Fruit fly (Drosophila melanogaster): ENCODE measurements around the gene myd.
A peak's percentile ranks its signal among the peaks of the same experiment; 100 is the strongest.

myd gene

dm6 chr3R:19226137-19226873 is 45.8 kb downstream of the myd start, which contains the start of gene vib (continued):
- TF ChIP-seq zfh1 (GFP tag; IDR thresholded peaks at IDR 0.05) (peak; percentile 66; the same call in 2 of the 3 replicates), CrebB (tag; optimal IDR thresholded peaks at IDR 0.05) (peak; percentile 44), CoRest (tag; optimal IDR thresholded peaks at IDR 0.05) (peak; percentile 69), CG1603 (tag; optimal IDR thresholded peaks at IDR 0.05) (peak; percentile 60), CG10565 (GFP tag; optimal IDR thresholded peaks at IDR 0.05) (no peak), Kr (GFP tag; optimal IDR thresholded peaks at IDR 0.05) (no peak), CG1529 (GFP tag; optimal IDR thresholded peaks at IDR 0.05) (no peak), CG10366 (GFP tag; IDR thresholded peaks at IDR 0.05) (peak; percentile 55), ab (GFP tag; optimal IDR thresholded peaks at IDR 0.05) (no peak), wek (GFP tag; optimal IDR thresholded peaks at IDR 0.05) (peak; percentile 65), dmrt11E (tag; optimal IDR thresholded peaks at IDR 0.05) (peak; percentile 29), CG6254 (GFP tag; optimal IDR thresholded peaks at IDR 0.05) (peak; percentile 11), Hmr (GFP tag; optimal IDR thresholded peaks at IDR 0.05) (peak; percentile 72), al (GFP tag; IDR thresholded peaks at IDR 0.05) (peak; percentile 28; the same call in 1 of the 2 replicates), CG31388 (GFP tag; optimal IDR thresholded peaks at IDR 0.05) (no peak), CG17802 (tag; optimal IDR thresholded peaks at IDR 0.05) (peak; percentile 6), luna (GFP tag; optimal IDR thresholded peaks at IDR 0.05) (no peak), CG33557 (GFP tag; optimal IDR thresholded peaks at IDR 0.05) (no peak), CG12071 (GFP tag; optimal IDR thresholded peaks at IDR 0.05) (no peak), gcm (GFP tag; optimal IDR thresholded peaks at IDR 0.05) (peak; percentile 52), mld (GFP tag; IDR thresholded peaks at IDR 0.05; ENCODE audit: partially characterized antibody) (peak; percentile 81), bab2 (GFP tag; optimal IDR thresholded peaks at IDR 0.05) (no peak), insv (GFP tag; optimal IDR thresholded peaks at IDR 0.05) (peak in 1 of 2 experiments; percentile 43), CG34422 (GFP tag; IDR thresholded peaks at IDR 0.05) (peak; percentile 64; the same call in 2 of the 3 replicates), BtbVII (GFP tag; optimal IDR thresholded peaks at IDR 0.05) (peak; percentile 49), da (GFP tag; optimal IDR thresholded peaks at IDR 0.05) (no peak), vnd (GFP tag; IDR thresholded peaks at IDR 0.05; ENCODE audit: partially characterized antibody) (peak; percentile 90), lola (GFP tag; optimal IDR thresholded peaks at IDR 0.05) (peak in 1 of 3 experiments; percentile 8), tin (GFP tag; optimal IDR thresholded peaks at IDR 0.05) (peak; percentile 45), B-H1 (GFP tag; IDR thresholded peaks at IDR 0.05) (no peak), scrt (GFP tag; optimal IDR thresholded peaks at IDR 0.05) (no peak), Trl (optimal IDR thresholded peaks at IDR 0.05) (no peak), Trl (GFP tag; optimal IDR thresholded peaks at IDR 0.05) (no peak), Dbx (GFP tag; IDR thresholded peaks at IDR 0.05) (peak; percentile 65; the same call in 2 of the 3 replicates), CG7987 (GFP tag; optimal IDR thresholded peaks at IDR 0.05) (peak; percentile 60), Dp (GFP tag; optimal IDR thresholded peaks at IDR 0.05) (peak; percentile 67), pum (GFP tag; optimal IDR thresholded peaks at IDR 0.05) (no peak), p53 (GFP tag; optimal IDR thresholded peaks at IDR 0.05) (no peak), prd (optimal IDR thresholded peaks at IDR 0.05) (no peak), prd (GFP tag; IDR thresholded peaks at IDR 0.05) (no peak; the same call in 2 of the 3 replicates), Deaf1 (tag; optimal IDR thresholded peaks at IDR 0.05) (peak; percentile 50), CG16779 (GFP tag; IDR thresholded peaks at IDR 0.05) (no peak), CG6791 (GFP tag; IDR thresholded peaks at IDR 0.05; ENCODE audit: partially characterized antibody) (peak; percentile 98), zfh2 (GFP tag; optimal IDR thresholded peaks at IDR 0.05) (peak; percentile 30), fru (optimal IDR thresholded peaks at IDR 0.05) (no peak), Tbp (GFP tag; optimal IDR thresholded peaks at IDR 0.05) (no peak), H2.0 (GFP tag; IDR thresholded peaks at IDR 0.05) (peak; percentile 38; the same call in 1 of the 2 replicates), cg (GFP tag; optimal IDR thresholded peaks at IDR 0.05) (peak; percentile 89), CG2120 (GFP tag; optimal IDR thresholded peaks at IDR 0.05) (peak; percentile 47), CG13123 (GFP tag; optimal IDR thresholded peaks at IDR 0.05) (no peak)
